Worm (Caenorhabditis elegans): ENCODE measurements around the gene C14E2.3.
A peak's percentile ranks its signal among the peaks of the same experiment; 100 is the strongest.

C14E2.3 gene

ce11 chrX:1811436-1811835 lies at the start of gene C14E2.3:
Gene C14E2.3, minus strand, starts transcription at chrX:1811536.
- TF ChIP-seq nhr-77 (tag; optimal IDR thresholded peaks at IDR 0.05): no peak
- no peak for TF ChIP-seq R02D3.7 (tag; optimal IDR thresholded peaks at IDR 0.05)
- TF ChIP-seq Y105C5A.15 (GFP tag; IDR thresholded peaks at IDR 0.05): no peak
- TF ChIP-seq F26F4.8 (GFP tag; conservative IDR thresholded peaks at IDR 0.05): no peak
- TF ChIP-seq nhr-11 (tag; optimal IDR thresholded peaks at IDR 0.05): no peak
- TF ChIP-seq Y48G9A.11 (GFP tag; IDR thresholded peaks at IDR 0.05): no peak
- no peak for TF ChIP-seq lin-13 (GFP tag; optimal IDR thresholded peaks at IDR 0.05)
- TF ChIP-seq ceh-32 (tag; optimal IDR thresholded peaks at IDR 0.05; ENCODE audit: poor library complexity): no peak
- TF ChIP-seq pha-4 (GFP tag; IDR thresholded peaks at IDR 0.05): no peak
- no peak for TF ChIP-seq pha-4 (tag; optimal IDR thresholded peaks at IDR 0.05)
- no peak for TF ChIP-seq ctbp-1 (GFP tag; IDR thresholded peaks at IDR 0.05)
- TF ChIP-seq lin-1 (GFP tag; IDR thresholded peaks at IDR 0.05): no peak
- TF ChIP-seq madf-5 (GFP tag; IDR thresholded peaks at IDR 0.05): no peak
- TF ChIP-seq daf-19 (GFP tag; conservative IDR thresholded peaks at IDR 0.05): no peak
- no peak for TF ChIP-seq nhr-6 (tag; optimal IDR thresholded peaks at IDR 0.05)
- no peak for TF ChIP-seq spr-3 (GFP tag; optimal IDR thresholded peaks at IDR 0.05)
- TF ChIP-seq nhr-102 (tag; optimal IDR thresholded peaks at IDR 0.05): no peak

ce11 chrX:1860422-1860821 lies 49.1 kb upstream of the C14E2.3 start, which contains the start of gene T26C11.8:
Gene T26C11.8, plus strand, starts transcription at chrX:1860722.
- TF ChIP-seq zfp-2 (tag; optimal IDR thresholded peaks at IDR 0.05) (no peak), nhr-111 (GFP tag; optimal IDR thresholded peaks at IDR 0.05) (no peak), dve-1 (tag; optimal IDR thresholded peaks at IDR 0.05; ENCODE audit: insufficient read depth) (no peak), ceh-20 (GFP tag; IDR thresholded peaks at IDR 0.05) (no peak), nhr-237 (tag; optimal IDR thresholded peaks at IDR 0.05) (no peak), lin-1 (GFP tag; IDR thresholded peaks at IDR 0.05) (no peak), ces-1 (GFP tag; optimal IDR thresholded peaks at IDR 0.05) (no peak), ztf-7 (tag; optimal IDR thresholded peaks at IDR 0.05) (no peak), arid-1 (GFP tag; conservative IDR thresholded peaks at IDR 0.05) (no peak), fkh-10 (GFP tag; optimal IDR thresholded peaks at IDR 0.05) (no peak), nhr-77 (tag; optimal IDR thresholded peaks at IDR 0.05) (no peak), aly-2 (tag; optimal IDR thresholded peaks at IDR 0.05) (no peak), tra-1 (GFP tag; IDR thresholded peaks at IDR 0.05) (no peak), lsy-2 (tag; optimal IDR thresholded peaks at IDR 0.05) (no peak), skn-1 (tag; optimal IDR thresholded peaks at IDR 0.05) (no peak), F37D6.2 (tag; optimal IDR thresholded peaks at IDR 0.05) (no peak), mes-2 (tag; optimal IDR thresholded peaks at IDR 0.05; ENCODE audit: poor library complexity, severe bottlenecking) (no peak), nhr-48 (tag; optimal IDR thresholded peaks at IDR 0.05) (no peak)

- TF ChIP-seq nhr-41 (GFP tag; IDR thresholded peaks at IDR 0.05) (no peak), ceh-62 (tag; optimal IDR thresholded peaks at IDR 0.05) (no peak), rbr-2 (tag; optimal IDR thresholded peaks at IDR 0.05) (peak; percentile 76), mdl-1 (tag; optimal IDR thresholded peaks at IDR 0.05) (peak in 1 of 2 experiments; percentile 66), nhr-77 (tag; optimal IDR thresholded peaks at IDR 0.05) (no peak), nhr-10 (tag; optimal IDR thresholded peaks at IDR 0.05) (no peak), egl-27 (tag; optimal IDR thresholded peaks at IDR 0.05) (no peak), nhr-237 (tag; optimal IDR thresholded peaks at IDR 0.05) (no peak), ztf-7 (tag; optimal IDR thresholded peaks at IDR 0.05) (peak; percentile 59), D1046.2 (GFP tag; IDR thresholded peaks at IDR 0.05) (no peak), daf-12 (tag; optimal IDR thresholded peaks at IDR 0.05) (no peak), nhr-11 (tag; optimal IDR thresholded peaks at IDR 0.05) (peak; percentile 20), Y5F2A.4 (GFP tag; optimal IDR thresholded peaks at IDR 0.05) (peak; percentile 31), aly-2 (tag; optimal IDR thresholded peaks at IDR 0.05) (no peak), mxl-3 (GFP tag; optimal IDR thresholded peaks at IDR 0.05) (peak; percentile 0), fkh-10 (GFP tag; optimal IDR thresholded peaks at IDR 0.05) (no peak), skn-1 (tag; optimal IDR thresholded peaks at IDR 0.05) (no peak), unc-62 (GFP tag; optimal IDR thresholded peaks at IDR 0.05 in 1 of 2) (peak in 1 of 2 experiments; percentile 53), unc-62 (tag; optimal IDR thresholded peaks at IDR 0.05) (no peak), nhr-42 (GFP tag; IDR thresholded peaks at IDR 0.05) (peak; percentile 83), unc-39 (tag; optimal IDR thresholded peaks at IDR 0.05) (no peak), F44E2.7 (GFP tag; IDR thresholded peaks at IDR 0.05) (no peak), pha-4 (GFP tag; IDR thresholded peaks at IDR 0.05) (no peak), pha-4 (tag; optimal IDR thresholded peaks at IDR 0.05) (no peak), hlh-30 (tag; optimal IDR thresholded peaks at IDR 0.05; ENCODE audit: insufficient read depth) (peak; percentile 54), daf-19 (GFP tag; conservative IDR thresholded peaks at IDR 0.05) (no peak)
Observed at ce11 chrX:1858616-1859015, 47.3 kb upstream of the C14E2.3 start.
